Fruit fly (Drosophila melanogaster) Kc167 (cell line): ENCODE results near the gene jus.

Experiments used
- Myc ChIP-seq: fragments of >200 bp; optimal IDR thresholded peaks from 2 replicates; lab custom pipeline; 2017; ENCODE audit warnings: missing external identifiers
- Sin3A ChIP-seq: fragments of >200 bp; optimal IDR thresholded peaks from 2 replicates; lab custom pipeline; 2018; ENCODE audit warnings: missing external identifiers
- h ChIP-seq: fragments of >200 bp; optimal IDR thresholded peaks from 3 replicates; lab custom pipeline; 2018; ENCODE audit warnings: missing external identifiers
- insv ChIP-seq: fragments of >200 bp; optimal IDR thresholded peaks from 3 replicates; lab custom pipeline; 2018; ENCODE audit warnings: missing external identifiers
- psq ChIP-seq: fragments of >200 bp; optimal IDR thresholded peaks from 2 replicates; lab custom pipeline; 2017; ENCODE audit warnings: missing external identifiers
- ttk ChIP-seq: sonication (Bioruptor generic); optimal IDR thresholded peaks from 2 replicates; lab custom pipeline; 2017; ENCODE audit warnings: missing external identifiers

Gene jus

dm6 chr3R:29194957-29195356 is at the start of gene jus:
Gene jus, minus strand, starts transcription at chr3R:29194994.
- TF ChIP-seq Sin3A (no peak), h (lab: Kevin White, UChicago) (no peak), Myc (lab: Kevin White, UChicago) (no peak), ttk (lab: Kevin White, UChicago) (no peak), psq (lab: Kevin White, UChicago) (no peak), insv (lab: Kevin White, UChicago) (no peak)

- TF ChIP-seq Myc (lab: Kevin White, UChicago) (no peak), psq (lab: Kevin White, UChicago) (no peak), Sin3A (no peak), h (lab: Kevin White, UChicago) (no peak), insv (lab: Kevin White, UChicago) (no peak), ttk (lab: Kevin White, UChicago) (no peak)
These were observed 43.8 kb upstream of the jus start, which contains the start of gene CG11951 for dm6 chr3R:29238623-29239022. Gene CG11951, minus strand, starts transcription at chr3R:29238723.

dm6 chr3R:29230552-29231102 is 35.8 kb upstream of the jus start:
- TF ChIP-seq psq (lab: Kevin White, UChicago): no peak
- no peak for TF ChIP-seq ttk (lab: Kevin White, UChicago)
- no peak for TF ChIP-seq Myc (lab: Kevin White, UChicago)
- TF ChIP-seq h (lab: Kevin White, UChicago): no peak
- TF ChIP-seq Sin3A: no peak
- no peak for TF ChIP-seq insv (lab: Kevin White, UChicago)

- TF ChIP-seq ttk (lab: Kevin White, UChicago) (peak; percentile 80), h (lab: Kevin White, UChicago) (no peak), Sin3A (no peak), insv (lab: Kevin White, UChicago) (no peak), psq (lab: Kevin White, UChicago) (no peak), Myc (lab: Kevin White, UChicago) (no peak)
These were observed 35.2 kb upstream of the jus start for dm6 chr3R:29229958-29230357.

- TF ChIP-seq psq (lab: Kevin White, UChicago) (peak; percentile 60), Myc (lab: Kevin White, UChicago) (no peak)
These were observed 34.1 kb upstream of the jus start, which contains the start of gene Usp1 for dm6 chr3R:29228745-29229448. Gene Usp1, plus strand, starts transcription at chr3R:29229161.

- TF ChIP-seq Sin3A: no peak
- TF ChIP-seq psq (lab: Kevin White, UChicago): no peak
- TF ChIP-seq ttk (lab: Kevin White, UChicago): no peak
- no peak for TF ChIP-seq Myc (lab: Kevin White, UChicago)
- TF ChIP-seq h (lab: Kevin White, UChicago): no peak
- no peak for TF ChIP-seq insv (lab: Kevin White, UChicago)
These were observed 32.9 kb upstream of the jus start, which contains the start of gene CG14507 for dm6 chr3R:29227675-29228211. Gene CG14507, minus strand, starts transcription at chr3R:29227725.

dm6 chr3R:29222891-29223842 is 28.4 kb upstream of the jus start, which contains the start of the genes Cisd2 and Brd8:
Gene Cisd2, minus strand, starts transcription at chr3R:29223428.
Gene Brd8, plus strand, starts transcription at chr3R:29223485.
- TF ChIP-seq Sin3A (no peak), h (lab: Kevin White, UChicago) (no peak), psq (lab: Kevin White, UChicago) (no peak), insv (lab: Kevin White, UChicago) (no peak), Myc (lab: Kevin White, UChicago) (no peak), ttk (lab: Kevin White, UChicago) (no peak)

dm6 chr3R:29221168-29221567 is 26.4 kb upstream of the jus start:
- TF ChIP-seq Sin3A (no peak), ttk (lab: Kevin White, UChicago) (peak; percentile 96)

dm6 chr3R:29220585-29220984 is 25.8 kb upstream of the jus start:
- no peak for TF ChIP-seq psq (lab: Kevin White, UChicago)
- no peak for TF ChIP-seq Sin3A
- no peak for TF ChIP-seq h (lab: Kevin White, UChicago)

dm6 chr3R:29219948-29220347 is 25.2 kb upstream of the jus start, which contains the start of gene eEF1gamma:
Gene eEF1gamma, plus strand, starts transcription at chr3R:29220172.
- no peak for TF ChIP-seq psq (lab: Kevin White, UChicago)
- no peak for TF ChIP-seq insv (lab: Kevin White, UChicago)
- TF ChIP-seq Sin3A: no peak
- TF ChIP-seq Myc (lab: Kevin White, UChicago): no peak
- no peak for TF ChIP-seq ttk (lab: Kevin White, UChicago)
- no peak for TF ChIP-seq h (lab: Kevin White, UChicago)

- no peak for TF ChIP-seq ttk (lab: Kevin White, UChicago)
- no peak for TF ChIP-seq insv (lab: Kevin White, UChicago)
- no peak for TF ChIP-seq h (lab: Kevin White, UChicago)
- no peak for TF ChIP-seq Myc (lab: Kevin White, UChicago)
- TF ChIP-seq psq (lab: Kevin White, UChicago): no peak
- no peak for TF ChIP-seq Sin3A
These were observed 23.2 kb upstream of the jus start for dm6 chr3R:29218001-29218400.
